Fruit fly (Drosophila melanogaster) whole organism, embryonic: ENCODE data around the gene Cyp4ac1.

Experiments used
- Atf-2 ChIP-seq: fragments of 200-800 bp; sonication (Bioruptor generic); optimal IDR thresholded peaks from 2 replicates; lab custom pipeline; 2016; ENCODE audit warnings: missing biosample characterization, missing genetic modification characterization
- Bgb ChIP-seq: fragments of 200-800 bp; sonication (Bioruptor generic); IDR thresholded peaks from 2 replicates; pipeline ENCODE4 v1.3.6; 2022; ENCODE audit warnings: missing biosample characterization, missing genetic modification characterization; ENCODE audit not compliant: partially characterized antibody
- Blimp-1 ChIP-seq: fragments of 200-800 bp; sonication (Bioruptor generic); optimal IDR thresholded peaks from 3 replicates; lab custom pipeline; 2018; ENCODE audit warnings: missing biosample characterization, missing genetic modification characterization, mild to moderate bottlenecking, moderate library complexity, missing genetic modification reagents
- CG11723 ChIP-seq: fragments of 200-800 bp; sonication (Bioruptor generic); optimal IDR thresholded peaks from 2 replicates; lab custom pipeline; 2017; ENCODE audit warnings: missing biosample characterization, mild to moderate bottlenecking, missing genetic modification characterization
- CG1233 ChIP-seq: fragments of 200-800 bp; sonication (Bioruptor generic); optimal IDR thresholded peaks from 4 replicates; lab custom pipeline; 2018; ENCODE audit warnings: missing biosample characterization, mild to moderate bottlenecking, missing genetic modification characterization
- CG12769 ChIP-seq: fragments of 200-800 bp; sonication (Bioruptor generic); optimal IDR thresholded peaks from 2 replicates; lab custom pipeline; 2019; ENCODE audit warnings: missing biosample characterization, mild to moderate bottlenecking, missing genetic modification characterization, moderate library complexity
- CG13287 ChIP-seq: fragments of 200-800 bp; sonication (Bioruptor generic); IDR thresholded peaks from 2 replicates; pipeline ENCODE4 v1.3.6; 2022; ENCODE audit warnings: missing biosample characterization, missing genetic modification characterization; ENCODE audit not compliant: partially characterized antibody
- CG13775 ChIP-seq: fragments of 200-800 bp; sonication (Bioruptor generic); optimal IDR thresholded peaks from 3 replicates; lab custom pipeline; 2017; ENCODE audit warnings: missing biosample characterization, mild to moderate bottlenecking, missing genetic modification characterization
- CG13894 ChIP-seq: fragments of 200-800 bp; sonication (Bioruptor generic); optimal IDR thresholded peaks from 3 replicates; lab custom pipeline; 2018; ENCODE audit warnings: missing biosample characterization, mild to moderate bottlenecking, missing genetic modification characterization, moderate library complexity
- CG14710 ChIP-seq: fragments of 200-800 bp; sonication (Bioruptor generic); optimal IDR thresholded peaks from 3 replicates; lab custom pipeline; 2019; ENCODE audit warnings: missing biosample characterization, mild to moderate bottlenecking, missing genetic modification characterization, moderate library complexity
- CG14860 ChIP-seq: fragments of 200-800 bp; sonication (Bioruptor generic); IDR thresholded peaks from 3 replicates; pipeline ENCODE4 v1.3.6; 2022; ENCODE audit warnings: missing biosample characterization, missing genetic modification characterization; ENCODE audit not compliant: partially characterized antibody
- CG15696 ChIP-seq: fragments of 200-800 bp; sonication (Bioruptor generic); optimal IDR thresholded peaks from 2 replicates; lab custom pipeline; 2019; ENCODE audit warnings: missing biosample characterization, mild to moderate bottlenecking, missing genetic modification characterization, moderate library complexity
- CG16813 ChIP-seq: fragments of 200-800 bp; sonication (Bioruptor generic); IDR thresholded peaks from 3 replicates; pipeline ENCODE4 v1.3.6; 2022; ENCODE audit warnings: missing biosample characterization, missing genetic modification characterization; ENCODE audit not compliant: partially characterized antibody
- CG17328 ChIP-seq: fragments of 200-800 bp; sonication (Bioruptor generic); IDR thresholded peaks from 2 replicates; pipeline ENCODE4 v1.3.6; 2022; ENCODE audit warnings: missing biosample characterization, missing genetic modification characterization
- CG2129 ChIP-seq: fragments of 200-800 bp; sonication (Bioruptor generic); IDR thresholded peaks from 2 replicates; pipeline ENCODE4 v1.3.6; 2022; ENCODE audit warnings: missing biosample characterization, missing genetic modification characterization; ENCODE audit not compliant: partially characterized antibody
- CG2199 ChIP-seq: fragments of 200-800 bp; sonication (Bioruptor generic); IDR thresholded peaks from 3 replicates; pipeline ENCODE4 v1.3.6; 2022; ENCODE audit warnings: missing biosample characterization, missing genetic modification characterization
- CG3281 ChIP-seq: fragments of 200-800 bp; sonication (Bioruptor generic); optimal IDR thresholded peaks from 3 replicates; lab custom pipeline; 2017; ENCODE audit warnings: missing biosample characterization, mild to moderate bottlenecking, missing genetic modification characterization
- CG33557 ChIP-seq: fragments of 200-800 bp; sonication (Bioruptor generic); optimal IDR thresholded peaks from 2 replicates; lab custom pipeline; 2019; ENCODE audit warnings: missing biosample characterization, mild to moderate bottlenecking, missing genetic modification characterization, moderate library complexity
- CG4360 ChIP-seq: fragments of 200-800 bp; sonication (Bioruptor generic); IDR thresholded peaks from 2 replicates; pipeline ENCODE4 v1.3.6; 2022; ENCODE audit warnings: missing biosample characterization, missing genetic modification characterization
- D19A ChIP-seq: fragments of 200-800 bp; optimal IDR thresholded peaks from 3 replicates; lab custom pipeline; 2019; ENCODE audit warnings: missing biosample characterization, mild to moderate bottlenecking, missing genetic modification characterization, moderate library complexity
- GATAe ChIP-seq: fragments of 200-800 bp; sonication (Bioruptor generic); conservative IDR thresholded peaks from 2 replicates; pipeline ENCODE4 v1.3.6; 2022; ENCODE audit warnings: missing biosample characterization, missing genetic modification characterization
- Hr78 ChIP-seq, 2 experiments: fragments of 200-800 bp in 1 of 2; fragments of >200 bp in 1 of 2; sonication (Bioruptor generic) in 1 of 2; optimal IDR thresholded peaks; 2 replicates each; lab custom pipeline; 2017 to 2019; ENCODE audit warnings: missing biosample characterization in 2 of 2, missing genetic modification characterization in 2 of 2, mild to moderate bottlenecking in 1 of 2, moderate library complexity in 1 of 2
- Kr ChIP-seq: fragments of 200-800 bp; sonication (Bioruptor generic); optimal IDR thresholded peaks from 2 replicates; lab custom pipeline; 2017; ENCODE audit warnings: missing biosample characterization, mild to moderate bottlenecking, missing genetic modification characterization
- Mad ChIP-seq: fragments of 200-800 bp; sonication (Bioruptor generic); optimal IDR thresholded peaks from 2 replicates; lab custom pipeline; 2016; ENCODE audit warnings: missing biosample characterization, missing genetic modification characterization
- Med ChIP-seq: fragments of 200-800 bp; sonication (Bioruptor generic); peaks from one replicate; lab custom pipeline; 2016; ENCODE audit warnings: missing biosample characterization, missing genetic modification characterization, mild to moderate bottlenecking, inconsistent platforms, moderate library complexity
- Meics ChIP-seq: fragments of 200-800 bp; sonication (Bioruptor generic); optimal IDR thresholded peaks from 2 replicates; lab custom pipeline; 2017; ENCODE audit warnings: missing biosample characterization, mild to moderate bottlenecking, missing genetic modification characterization
- NFAT ChIP-seq: fragments of 200-800 bp; sonication (Bioruptor generic); IDR thresholded peaks from 2 replicates; pipeline ENCODE4 v1.3.6; 2022; ENCODE audit warnings: missing biosample characterization, missing genetic modification characterization
- Nf-YA ChIP-seq: fragments of 200-800 bp; sonication (Bioruptor generic); IDR thresholded peaks from 2 replicates; pipeline ENCODE4 v1.3.6; 2022; ENCODE audit warnings: missing biosample characterization, missing genetic modification characterization
- Scr ChIP-seq: fragments of 200-800 bp; sonication (Bioruptor generic); IDR thresholded peaks from 2 replicates; pipeline ENCODE4 v1.3.6; 2022; ENCODE audit warnings: missing biosample characterization, missing genetic modification characterization; ENCODE audit not compliant: partially characterized antibody
- Sin3A ChIP-seq: fragments of >200 bp; optimal IDR thresholded peaks from 2 replicates; lab custom pipeline; 2018
- Trl ChIP-seq, 3 experiments: fragments of >200 bp in 2 of 3; fragments of 200-800 bp in 1 of 3; sonication (Bioruptor generic) in 1 of 3; optimal IDR thresholded peaks; 2 replicates in 1 of 3; 3 replicates in 2 of 3; lab custom pipeline; 2016 to 2017; ENCODE audit warnings: missing biosample characterization in 1 of 3, missing genetic modification characterization in 1 of 3
- ac ChIP-seq: fragments of 200-800 bp; sonication (Bioruptor generic); optimal IDR thresholded peaks from 3 replicates; lab custom pipeline; 2017; ENCODE audit warnings: missing biosample characterization, mild to moderate bottlenecking, missing genetic modification characterization
- ase ChIP-seq: fragments of 200-800 bp; sonication (Bioruptor generic); IDR thresholded peaks from 3 replicates; pipeline ENCODE4 v1.3.6; 2022; ENCODE audit warnings: missing biosample characterization, missing genetic modification characterization
- bsh ChIP-seq, 2 experiments: fragments of 200-800 bp; sonication (Bioruptor generic); optimal IDR thresholded peaks; 2 replicates each; lab custom pipeline; 2017 to 2018; ENCODE audit warnings: mild to moderate bottlenecking in 2 of 2, missing biosample characterization in 2 of 2, missing genetic modification characterization in 2 of 2, moderate library complexity in 1 of 2
- cad ChIP-seq: fragments of >200 bp; optimal IDR thresholded peaks from 2 replicates; lab custom pipeline; 2017; ENCODE audit warnings: missing biosample characterization, missing genetic modification characterization
- chm ChIP-seq: fragments of 200-800 bp; sonication (Bioruptor generic); IDR thresholded peaks from 2 replicates; pipeline ENCODE4 v1.3.6; 2022; ENCODE audit warnings: missing biosample characterization, missing genetic modification characterization
- dmrt99B ChIP-seq: fragments of 200-800 bp; sonication (Bioruptor generic); optimal IDR thresholded peaks from 2 replicates; lab custom pipeline; 2018; ENCODE audit warnings: missing biosample characterization, mild to moderate bottlenecking, missing genetic modification characterization, moderate library complexity
- fd64A ChIP-seq: fragments of 200-800 bp; sonication (Bioruptor generic); optimal IDR thresholded peaks from 3 replicates; lab custom pipeline; 2018; ENCODE audit warnings: missing biosample characterization, mild to moderate bottlenecking, missing genetic modification characterization
- grn ChIP-seq: fragments of 200-800 bp; sonication (Bioruptor generic); optimal IDR thresholded peaks from 3 replicates; lab custom pipeline; 2017; ENCODE audit warnings: missing biosample characterization, missing genetic modification characterization
- jing ChIP-seq: fragments of 200-800 bp; sonication (Bioruptor generic); optimal IDR thresholded peaks from 2 replicates; lab custom pipeline; 2018; ENCODE audit warnings: missing biosample characterization, mild to moderate bottlenecking, missing genetic modification characterization
- jumu ChIP-seq: fragments of 200-800 bp; sonication (Bioruptor generic); optimal IDR thresholded peaks from 3 replicates; lab custom pipeline; 2016; ENCODE audit warnings: missing biosample characterization, missing genetic modification characterization
- otp ChIP-seq: fragments of 200-800 bp; sonication (Bioruptor generic); IDR thresholded peaks from 3 replicates; pipeline ENCODE4, ENCODE4 v1.3.6; 2022; ENCODE audit warnings: missing biosample characterization, missing genetic modification characterization
- peb ChIP-seq: fragments of 200-800 bp; sonication (Bioruptor generic); IDR thresholded peaks from 2 replicates; pipeline ENCODE4 v1.3.6; 2022; ENCODE audit warnings: missing biosample characterization, missing genetic modification characterization
- sd ChIP-seq: fragments of 200-800 bp; sonication (Bioruptor generic); optimal IDR thresholded peaks from 3 replicates; lab custom pipeline; 2018; ENCODE audit warnings: missing biosample characterization, mild to moderate bottlenecking, missing genetic modification characterization, moderate library complexity
- sr ChIP-seq: fragments of 200-800 bp; sonication (Bioruptor generic); IDR thresholded peaks from 3 replicates; pipeline ENCODE4 v1.3.6; 2022; ENCODE audit warnings: missing biosample characterization, missing genetic modification characterization
- twi ChIP-seq: fragments of 200-800 bp; optimal IDR thresholded peaks from 2 replicates; lab custom pipeline; 2019; ENCODE audit warnings: missing biosample characterization, mild to moderate bottlenecking, missing genetic modification characterization, moderate library complexity

The Cyp4ac1 gene

DNA sequence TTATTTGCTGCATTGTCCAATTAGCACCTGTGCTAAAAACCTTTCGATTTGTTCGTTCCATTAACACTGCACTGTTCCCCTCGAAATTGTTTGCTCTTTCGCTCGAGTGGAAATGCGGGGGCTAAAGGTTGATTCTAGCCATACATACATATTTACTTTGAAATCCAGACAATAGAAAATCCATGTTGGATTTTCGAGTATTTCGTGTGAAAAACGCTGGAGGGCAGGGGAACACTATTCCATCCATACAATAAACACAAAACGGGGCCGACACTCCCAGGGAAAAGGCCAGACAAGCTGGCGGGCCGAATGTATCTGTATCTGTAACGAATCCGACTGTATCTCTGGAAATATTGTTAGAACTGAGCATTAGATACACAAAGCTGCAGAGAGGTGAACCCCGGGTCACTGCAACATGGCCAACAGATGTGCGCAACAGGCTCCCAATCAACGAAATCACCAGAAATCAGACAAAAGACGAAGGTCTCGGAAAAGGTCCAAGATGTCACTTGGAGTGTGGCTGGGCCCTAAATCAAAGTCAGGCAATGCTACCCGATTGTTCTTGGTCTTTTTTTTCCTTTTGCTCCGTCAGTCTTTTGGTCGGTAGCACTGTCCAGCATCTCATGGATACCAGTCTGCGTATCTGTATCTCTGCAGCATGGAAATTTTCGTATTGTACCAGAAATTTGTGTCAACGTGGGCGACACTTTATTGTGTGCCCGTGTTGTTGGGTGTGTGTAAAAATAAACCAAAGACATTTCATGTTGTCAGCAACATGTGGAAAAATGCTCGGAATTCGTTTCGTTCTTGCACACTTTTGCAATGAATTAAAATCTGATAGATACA lies 24.1 kb upstream of the Cyp4ac1 start (continued):
- TF ChIP-seq ac (GFP tag; lab: Kevin White, UChicago), result peak; percentile 9
- peak; percentile 9 for TF ChIP-seq fd64A
- TF ChIP-seq Atf-2 (GFP tag; lab: Kevin White, UChicago), result no peak
- 0 out of 3 replicates have a peak, but pooled peaks have one; percentile 16 for TF ChIP-seq ase (GFP tag; lab: Robert Waterston, UW)
- TF ChIP-seq Kr (GFP tag; lab: Kevin White, UChicago), result peak; percentile 81
- peak; percentile 46 for TF ChIP-seq grn (GFP tag; lab: Kevin White, UChicago)
- 0 out of 2 replicates have a peak, but pooled peaks have one; percentile 6 for TF ChIP-seq CG17328 (GFP tag; lab: Robert Waterston, UW)
- peak; percentile 53 for TF ChIP-seq cad
- no peak for TF ChIP-seq D19A (tag; lab: Kevin White, UChicago)
- TF ChIP-seq sd (tag; lab: Kevin White, UChicago), result peak; percentile 88
- TF ChIP-seq Hr78 (GFP tag; optimal IDR thresholded peaks at IDR 0.05; lab: Kevin White, UChicago), result peak in 1 of 2 experiments; percentile 75
- TF ChIP-seq CG14710 (tag; lab: Kevin White, UChicago), result peak; percentile 4
- peak; percentile 1 for TF ChIP-seq Meics (GFP tag; lab: Kevin White, UChicago)
- TF ChIP-seq CG2199, result 0 out of 3 replicates have a peak, but pooled peaks have one; percentile 84
- peak; percentile 0 for TF ChIP-seq CG12769 (tag; lab: Kevin White, UChicago)
- peak; percentile 31; the same call in 1 of the 2 replicates for TF ChIP-seq CG4360 (GFP tag; lab: Robert Waterston, UW)
- peak; percentile 100 for TF ChIP-seq twi (tag; lab: Kevin White, UChicago)
- TF ChIP-seq CG13894 (tag; lab: Kevin White, UChicago), result peak; percentile 1
- peak; percentile 78 for TF ChIP-seq Med (GFP tag; lab: Kevin White, UChicago)
- peak in 1 of 2 experiments; percentile 0 for TF ChIP-seq bsh (GFP tag; optimal IDR thresholded peaks at IDR 0.05; lab: Kevin White, UChicago)
- TF ChIP-seq CG1233 (GFP tag; lab: Kevin White, UChicago), result no peak
- TF ChIP-seq CG15696 (tag; lab: Kevin White, UChicago), result peak; percentile 63
- TF ChIP-seq CG11723, result no peak
- 0 out of 3 replicates have a peak, but pooled peaks have one; percentile 39 for TF ChIP-seq otp (GFP tag; lab: Robert Waterston, UW)
- TF ChIP-seq GATAe (GFP tag; lab: Robert Waterston, UW), result no peak

DNA sequence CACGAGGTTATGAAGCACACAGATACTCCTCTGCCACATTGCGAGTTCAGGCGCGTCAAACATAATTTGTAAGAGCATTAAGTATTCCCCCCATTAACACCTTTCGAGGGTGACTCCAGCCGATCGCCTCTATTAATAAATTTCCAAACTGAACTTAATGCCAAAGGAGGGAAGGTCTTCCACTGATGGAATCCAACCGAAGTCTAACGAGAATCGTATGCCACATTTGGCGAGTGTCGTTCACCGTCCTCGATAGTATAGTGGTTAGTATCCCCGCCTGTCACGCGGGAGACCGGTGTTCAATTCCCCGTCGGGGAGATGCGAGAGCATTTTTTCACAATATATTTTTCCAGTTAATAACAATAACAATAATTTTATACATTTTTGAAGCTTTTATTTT lies 23.3 kb upstream of the Cyp4ac1 start:
- no peak for TF ChIP-seq jing (GFP tag; lab: Kevin White, UChicago)
- 0 out of 3 replicates have a peak, but pooled peaks have one; percentile 23 for TF ChIP-seq sr
- peak; percentile 87 for TF ChIP-seq Bgb (GFP tag; lab: Robert Waterston, UW)
- no peak for TF ChIP-seq jumu
- no peak for TF ChIP-seq CG33557 (GFP tag; lab: Kevin White, UChicago)
- no peak for TF ChIP-seq Mad (GFP tag; lab: Kevin White, UChicago)
- TF ChIP-seq CG2129 (GFP tag; lab: Robert Waterston, UW), result no peak
- no peak for TF ChIP-seq dmrt99B (tag; lab: Kevin White, UChicago)
- TF ChIP-seq CG13287, result peak; percentile 43; the same call in 1 of the 2 replicates
- no peak for TF ChIP-seq CG4360 (GFP tag; lab: Robert Waterston, UW)
- TF ChIP-seq CG16813, result peak; percentile 85
- no peak for TF ChIP-seq Blimp-1 (GFP tag; lab: Kevin White, UChicago)
- no peak for TF ChIP-seq Nf-YA (GFP tag; lab: Robert Waterston, UW)
- no peak for TF ChIP-seq Sin3A (lab: Kevin White, UChicago)
- TF ChIP-seq Scr, result peak; percentile 72
- no peak for TF ChIP-seq ac (GFP tag; lab: Kevin White, UChicago)
- TF ChIP-seq CG3281 (GFP tag; lab: Kevin White, UChicago), result peak; percentile 10
- TF ChIP-seq chm (GFP tag; lab: Robert Waterston, UW), result peak; percentile 72
- no peak for TF ChIP-seq CG13775 (GFP tag; lab: Kevin White, UChicago)
- no peak for TF ChIP-seq Trl (optimal IDR thresholded peaks at IDR 0.05; lab: Kevin White, UChicago)
- no peak for TF ChIP-seq Trl (GFP tag; optimal IDR thresholded peaks at IDR 0.05; lab: Kevin White, UChicago)
- TF ChIP-seq NFAT (GFP tag; lab: Robert Waterston, UW), result no peak
- TF ChIP-seq peb (GFP tag; lab: Robert Waterston, UW), result no peak
- TF ChIP-seq GATAe (GFP tag; lab: Robert Waterston, UW), result no peak
- TF ChIP-seq CG14860 (GFP tag; lab: Robert Waterston, UW), result peak; percentile 76; the same call in 2 of the 3 replicates
